Fruit fly (Drosophila melanogaster) whole organism, embryonic: ENCODE results near the gene mei-P26.
A peak's percentile ranks its signal among the peaks of the same experiment; 100 is the strongest.

Experiments
- B-H1 ChIP-seq: fragments of 200-800 bp; sonication (Bioruptor generic); IDR thresholded peaks from 3 replicates; pipeline ENCODE4 v1.3.6; 2022; ENCODE audit warnings: missing biosample characterization, missing genetic modification characterization
- BtbVII ChIP-seq: fragments of 200-800 bp; sonication (Bioruptor generic); optimal IDR thresholded peaks from 3 replicates; lab custom pipeline; 2017; ENCODE audit warnings: missing biosample characterization, mild to moderate bottlenecking, missing genetic modification characterization
- C15 ChIP-seq: fragments of 200-800 bp; sonication (Bioruptor generic); IDR thresholded peaks from 3 replicates; pipeline ENCODE4 v1.3.6; 2022; ENCODE audit warnings: missing biosample characterization, missing genetic modification characterization
- CG1024 ChIP-seq: fragments of 200-800 bp; sonication (Bioruptor generic); IDR thresholded peaks from 2 replicates; pipeline ENCODE4 v1.3.6; 2022; ENCODE audit warnings: missing biosample characterization, missing genetic modification characterization
- CG10274 ChIP-seq: fragments of 200-800 bp; sonication (Bioruptor generic); optimal IDR thresholded peaks from 3 replicates; lab custom pipeline; 2017; ENCODE audit warnings: missing biosample characterization, mild to moderate bottlenecking, missing genetic modification characterization
- CG10979 ChIP-seq: fragments of 200-800 bp; sonication (Bioruptor generic); optimal IDR thresholded peaks from 2 replicates; lab custom pipeline; 2018; ENCODE audit warnings: missing biosample characterization, mild to moderate bottlenecking, missing genetic modification characterization, moderate library complexity
- CG11085 ChIP-seq: fragments of 200-800 bp; sonication (Bioruptor generic); IDR thresholded peaks from 2 replicates; pipeline ENCODE4 v1.3.6; 2022; ENCODE audit warnings: missing biosample characterization, missing genetic modification characterization
- CG11723 ChIP-seq: fragments of 200-800 bp; sonication (Bioruptor generic); optimal IDR thresholded peaks from 2 replicates; lab custom pipeline; 2017; ENCODE audit warnings: missing biosample characterization, mild to moderate bottlenecking, missing genetic modification characterization
- CG12391 ChIP-seq: fragments of 200-800 bp; sonication (Bioruptor generic); optimal IDR thresholded peaks from 3 replicates; lab custom pipeline; 2018; ENCODE audit warnings: missing biosample characterization, mild to moderate bottlenecking, missing genetic modification characterization, moderate library complexity
- CG13894 ChIP-seq: fragments of 200-800 bp; sonication (Bioruptor generic); optimal IDR thresholded peaks from 3 replicates; lab custom pipeline; 2018; ENCODE audit warnings: missing biosample characterization, mild to moderate bottlenecking, missing genetic modification characterization, moderate library complexity
- CG14860 ChIP-seq: fragments of 200-800 bp; sonication (Bioruptor generic); IDR thresholded peaks from 3 replicates; pipeline ENCODE4 v1.3.6; 2022; ENCODE audit warnings: missing biosample characterization, missing genetic modification characterization; ENCODE audit not compliant: partially characterized antibody
- CG30403 ChIP-seq: fragments of 200-800 bp; sonication (Bioruptor generic); optimal IDR thresholded peaks from 3 replicates; lab custom pipeline; 2016; ENCODE audit warnings: missing biosample characterization, missing genetic modification characterization
- CG3065 ChIP-seq: fragments of 200-800 bp; sonication (Bioruptor generic); optimal IDR thresholded peaks from 2 replicates; lab custom pipeline; 2016; ENCODE audit warnings: missing biosample characterization, missing genetic modification characterization
- CG32772 ChIP-seq: fragments of 200-800 bp; sonication (Bioruptor generic); IDR thresholded peaks from 2 replicates; pipeline ENCODE4 v1.3.6; 2022; ENCODE audit warnings: missing biosample characterization, missing genetic modification characterization
- CG4328 ChIP-seq: fragments of 200-800 bp; sonication (Bioruptor generic); optimal IDR thresholded peaks from 3 replicates; lab custom pipeline; 2017; ENCODE audit warnings: missing biosample characterization, missing genetic modification reagents, missing genetic modification characterization
- CG4404 ChIP-seq: fragments of 200-800 bp; sonication (Bioruptor generic); IDR thresholded peaks from 2 replicates; pipeline ENCODE4 v1.3.6; 2022; ENCODE audit warnings: missing biosample characterization, missing genetic modification characterization
- CG4820 ChIP-seq: fragments of 200-800 bp; sonication (Bioruptor generic); optimal IDR thresholded peaks from 3 replicates; lab custom pipeline; 2016; ENCODE audit warnings: missing biosample characterization, missing genetic modification characterization
- CG6791 ChIP-seq: fragments of 200-800 bp; sonication (Bioruptor generic); IDR thresholded peaks from 3 replicates; pipeline ENCODE4 v1.3.6; 2022; ENCODE audit warnings: missing biosample characterization, missing genetic modification characterization; ENCODE audit not compliant: partially characterized antibody
- CG7745 ChIP-seq: fragments of 200-800 bp; sonication (Bioruptor generic); optimal IDR thresholded peaks from 2 replicates; lab custom pipeline; 2018; ENCODE audit warnings: missing biosample characterization, mild to moderate bottlenecking, missing genetic modification characterization, moderate library complexity
- CG7928 ChIP-seq: fragments of 200-800 bp; sonication (Bioruptor generic); optimal IDR thresholded peaks from 2 replicates; lab custom pipeline; 2017; ENCODE audit warnings: missing biosample characterization, mild to moderate bottlenecking, missing genetic modification characterization
- CG7987 ChIP-seq: fragments of 200-800 bp; sonication (Bioruptor generic); optimal IDR thresholded peaks from 2 replicates; lab custom pipeline; 2018; ENCODE audit warnings: missing biosample characterization, mild to moderate bottlenecking, missing genetic modification characterization, moderate library complexity
- CG8924 ChIP-seq: fragments of 200-800 bp; optimal IDR thresholded peaks from 3 replicates; lab custom pipeline; 2019; ENCODE audit warnings: missing biosample characterization, mild to moderate bottlenecking, missing genetic modification characterization, moderate library complexity
- CG9215 ChIP-seq: fragments of 200-800 bp; sonication (Bioruptor generic); IDR thresholded peaks from 2 replicates; pipeline ENCODE4 v1.3.6; 2022; ENCODE audit warnings: missing biosample characterization, missing genetic modification characterization
- Chrac-16 ChIP-seq: fragments of 200-800 bp; sonication (Bioruptor generic); optimal IDR thresholded peaks from 3 replicates; lab custom pipeline; 2016; ENCODE audit warnings: missing biosample characterization, missing genetic modification characterization
- D19B ChIP-seq: fragments of 200-800 bp; sonication (Bioruptor generic); optimal IDR thresholded peaks from 2 replicates; lab custom pipeline; 2017; ENCODE audit warnings: missing biosample characterization, mild to moderate bottlenecking, missing genetic modification characterization
- Dp ChIP-seq: fragments of 200-800 bp; sonication (Bioruptor generic); optimal IDR thresholded peaks from 2 replicates; lab custom pipeline; 2018; ENCODE audit warnings: missing biosample characterization, mild to moderate bottlenecking, missing genetic modification characterization, moderate library complexity
- Fer1 ChIP-seq: fragments of 200-800 bp; sonication (Bioruptor generic); optimal IDR thresholded peaks from 2 replicates; lab custom pipeline; 2017; ENCODE audit warnings: missing biosample characterization, mild to moderate bottlenecking, missing genetic modification characterization
- Gsc ChIP-seq: fragments of 200-800 bp; sonication (Bioruptor generic); IDR thresholded peaks from 2 replicates; pipeline ENCODE4 v1.3.6; 2022; ENCODE audit warnings: missing biosample characterization, missing genetic modification characterization
- Hmx ChIP-seq: fragments of 200-800 bp; sonication (Bioruptor generic); optimal IDR thresholded peaks from 2 replicates; lab custom pipeline; 2016; ENCODE audit warnings: missing biosample characterization, missing genetic modification characterization
- Hr3 ChIP-seq: fragments of 200-800 bp; sonication (Bioruptor generic); optimal IDR thresholded peaks from 3 replicates; lab custom pipeline; 2016; ENCODE audit warnings: missing biosample characterization, missing genetic modification characterization
- Mad ChIP-seq: fragments of 200-800 bp; sonication (Bioruptor generic); optimal IDR thresholded peaks from 2 replicates; lab custom pipeline; 2016; ENCODE audit warnings: missing biosample characterization, missing genetic modification characterization
- Opbp ChIP-seq: fragments of 200-800 bp; sonication (Bioruptor generic); IDR thresholded peaks from 3 replicates; pipeline ENCODE4 v1.3.6; 2022; ENCODE audit warnings: missing biosample characterization, missing genetic modification characterization; ENCODE audit not compliant: partially characterized antibody
- Ssrp ChIP-seq: fragments of 200-800 bp; sonication (Bioruptor generic); optimal IDR thresholded peaks from 2 replicates; lab custom pipeline; 2018; ENCODE audit warnings: missing biosample characterization, mild to moderate bottlenecking, missing genetic modification characterization, moderate library complexity
- Stat92E ChIP-seq, 3 experiments: fragments of >200 bp in 2 of 3; fragments of 200-800 bp in 1 of 3; sonication (Bioruptor generic) in 1 of 3; optimal IDR thresholded peaks; 2 replicates each; lab custom pipeline; 2017 to 2019; ENCODE audit warnings: missing biosample characterization in 3 of 3, missing genetic modification characterization in 3 of 3, mild to moderate bottlenecking in 1 of 3, moderate library complexity in 1 of 3
- TFAM ChIP-seq: fragments of 200-800 bp; sonication (Bioruptor generic); optimal IDR thresholded peaks from 2 replicates; lab custom pipeline; 2017; ENCODE audit warnings: missing biosample characterization, missing genetic modification characterization, inconsistent platforms
- Tbp ChIP-seq: fragments of >200 bp; optimal IDR thresholded peaks from 2 replicates; lab custom pipeline; 2018; ENCODE audit warnings: missing biosample characterization, missing genetic modification characterization
- ems ChIP-seq: fragments of 200-800 bp; sonication (Bioruptor generic); optimal IDR thresholded peaks from 3 replicates; lab custom pipeline; 2016; ENCODE audit warnings: missing biosample characterization, missing genetic modification characterization
- gce ChIP-seq: fragments of 200-800 bp; sonication (Bioruptor generic); IDR thresholded peaks from 3 replicates; pipeline ENCODE4 v1.3.6; 2022; ENCODE audit warnings: missing biosample characterization, missing genetic modification characterization
- gcm2 ChIP-seq: fragments of 200-800 bp; sonication (Bioruptor generic); optimal IDR thresholded peaks from 2 replicates; lab custom pipeline; 2016; ENCODE audit warnings: missing biosample characterization, missing genetic modification characterization
- gfzf ChIP-seq: fragments of 200-800 bp; sonication (Bioruptor generic); optimal IDR thresholded peaks from 2 replicates; lab custom pipeline; 2016; ENCODE audit warnings: missing biosample characterization, mild to moderate bottlenecking, missing genetic modification characterization, moderate library complexity
- hth ChIP-seq: fragments of >200 bp; optimal IDR thresholded peaks from 2 replicates; lab custom pipeline; 2017; ENCODE audit warnings: inconsistent platforms
- nerfin-2 ChIP-seq: fragments of 200-800 bp; sonication (Bioruptor generic); IDR thresholded peaks from 2 replicates; pipeline ENCODE4 v1.3.6; 2022; ENCODE audit warnings: missing biosample characterization, missing genetic modification characterization; ENCODE audit not compliant: partially characterized antibody
- pb ChIP-seq: fragments of 200-800 bp; sonication (Bioruptor generic); optimal IDR thresholded peaks from 3 replicates; lab custom pipeline; 2016; ENCODE audit warnings: missing biosample characterization, missing genetic modification characterization
- pfk ChIP-seq: fragments of 200-800 bp; sonication (Bioruptor generic); optimal IDR thresholded peaks from 2 replicates; lab custom pipeline; 2018; ENCODE audit warnings: missing biosample characterization, mild to moderate bottlenecking, missing genetic modification characterization, moderate library complexity
- run ChIP-seq: fragments of 200-800 bp; sonication (Bioruptor generic); optimal IDR thresholded peaks from 3 replicates; lab custom pipeline; 2018; ENCODE audit warnings: missing biosample characterization, mild to moderate bottlenecking, missing genetic modification characterization
- sd ChIP-seq: fragments of 200-800 bp; sonication (Bioruptor generic); optimal IDR thresholded peaks from 3 replicates; lab custom pipeline; 2018; ENCODE audit warnings: missing biosample characterization, mild to moderate bottlenecking, missing genetic modification characterization, moderate library complexity
- slbo ChIP-seq: fragments of 200-800 bp; sonication (Bioruptor generic); IDR thresholded peaks from 2 replicates; pipeline ENCODE4 v1.3.6; 2022; ENCODE audit warnings: missing biosample characterization, missing genetic modification characterization
- sqz ChIP-seq: fragments of 200-800 bp; sonication (Bioruptor generic); optimal IDR thresholded peaks from 3 replicates; lab custom pipeline; 2018; ENCODE audit warnings: missing biosample characterization, mild to moderate bottlenecking, missing genetic modification characterization
- ssp ChIP-seq: fragments of 200-800 bp; sonication (Bioruptor generic); IDR thresholded peaks from 2 replicates; pipeline ENCODE4 v1.3.6; 2022; ENCODE audit warnings: missing biosample characterization, missing genetic modification characterization
- tin ChIP-seq: fragments of 200-800 bp; sonication (Bioruptor generic); optimal IDR thresholded peaks from 3 replicates; lab custom pipeline; 2016; ENCODE audit warnings: missing biosample characterization, missing genetic modification characterization
- yki ChIP-seq: fragments of >200 bp; optimal IDR thresholded peaks from 3 replicates; lab custom pipeline; 2018

The mei-P26 gene

DNA sequence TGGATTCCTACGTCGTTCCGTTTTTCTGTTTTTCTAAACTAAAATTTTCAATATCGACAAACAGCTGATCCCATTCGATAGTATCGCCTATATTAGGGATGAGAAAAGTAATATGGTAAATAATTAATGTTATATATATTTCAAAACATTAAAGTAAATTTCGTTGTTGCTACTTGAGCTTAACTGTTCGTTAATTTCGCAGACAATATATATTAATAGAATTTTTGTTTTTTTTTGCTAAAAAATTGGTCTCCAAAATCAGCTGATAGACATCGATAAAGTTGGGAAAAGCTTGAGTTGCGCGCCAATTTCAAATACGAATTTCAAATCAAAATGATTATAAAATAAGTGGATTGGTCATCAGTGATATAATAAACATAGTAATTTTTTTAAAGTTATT is 33.3 kb downstream of the mei-P26 start, which contains the start of gene CG12118 (continued):
- TF ChIP-seq nerfin-2 (GFP tag; lab: Robert Waterston, UW) (peak; percentile 89), ssp (GFP tag; lab: Robert Waterston, UW) (peak; percentile 74), CG10274 (GFP tag; lab: Kevin White, UChicago) (no peak), Stat92E (GFP tag; optimal IDR thresholded peaks at IDR 0.05; lab: Kevin White, UChicago) (no peak), CG6791 (GFP tag; lab: Robert Waterston, UW) (peak; percentile 82), B-H1 (peak; percentile 62), Hmx (GFP tag; lab: Kevin White, UChicago) (no peak), CG10979 (peak; percentile 72), Mad (GFP tag; lab: Kevin White, UChicago) (peak; percentile 74), Ssrp (tag; lab: Kevin White, UChicago) (peak; percentile 74), pb (GFP tag; lab: Kevin White, UChicago) (no peak), CG11723 (GFP tag; lab: Kevin White, UChicago) (peak; percentile 32), D19B (GFP tag; lab: Kevin White, UChicago) (no peak), CG9215 (GFP tag; lab: Robert Waterston, UW) (peak; percentile 60), sqz (peak; percentile 43), Dp (GFP tag; lab: Kevin White, UChicago) (peak; percentile 87), Tbp (GFP tag; lab: Kevin White, UChicago) (no peak), ems (GFP tag; lab: Kevin White, UChicago) (peak; percentile 17), CG8924 (tag; lab: Kevin White, UChicago) (peak; percentile 63), CG4404 (GFP tag; lab: Robert Waterston, UW) (peak; percentile 22; the same call in 1 of the 2 replicates), CG13894 (peak; percentile 75), tin (GFP tag; lab: Kevin White, UChicago) (peak; percentile 79), gcm2 (GFP tag; lab: Kevin White, UChicago) (peak; percentile 13), CG4328 (GFP tag; lab: Kevin White, UChicago) (peak; percentile 45), gfzf (GFP tag; lab: Kevin White, UChicago) (no peak), Hr3 (peak; percentile 84), CG30403 (GFP tag; lab: Kevin White, UChicago) (peak; percentile 92), CG3065 (peak; percentile 59), TFAM (GFP tag; lab: Kevin White, UChicago) (no peak), CG14860 (peak; percentile 78), CG7928 (GFP tag; lab: Kevin White, UChicago) (peak; percentile 22), CG7745 (tag; lab: Kevin White, UChicago) (no peak), CG4820 (GFP tag; lab: Kevin White, UChicago) (peak; percentile 65), CG1024 (GFP tag; lab: Robert Waterston, UW) (peak; percentile 70), Opbp (peak; percentile 85), Fer1 (GFP tag; lab: Kevin White, UChicago) (peak; percentile 70), CG11085 (0 out of 2 replicates have a peak, but pooled peaks have one; percentile 42), hth (lab: Kevin White, UChicago) (no peak), run (tag; lab: Kevin White, UChicago) (no peak), gce (GFP tag; lab: Robert Waterston, UW) (no peak), sd (peak; percentile 60), CG12391 (tag; lab: Kevin White, UChicago) (peak; percentile 91), BtbVII (GFP tag; lab: Kevin White, UChicago) (peak; percentile 36), CG32772 (GFP tag; lab: Robert Waterston, UW) (peak; percentile 75), pfk (no peak), Chrac-16 (GFP tag; lab: Kevin White, UChicago) (peak; percentile 86), yki (lab: Kevin White, UChicago) (no peak), C15 (peak; percentile 61; the same call in 1 of the 3 replicates), CG7987 (GFP tag; lab: Kevin White, UChicago) (peak; percentile 44), slbo (GFP tag; lab: Robert Waterston, UW) (peak; percentile 94), Gsc (GFP tag; lab: Robert Waterston, UW) (no peak)
